Worm (Caenorhabditis elegans): ENCODE data around the gene pafo-1.

Gene pafo-1

DNA sequence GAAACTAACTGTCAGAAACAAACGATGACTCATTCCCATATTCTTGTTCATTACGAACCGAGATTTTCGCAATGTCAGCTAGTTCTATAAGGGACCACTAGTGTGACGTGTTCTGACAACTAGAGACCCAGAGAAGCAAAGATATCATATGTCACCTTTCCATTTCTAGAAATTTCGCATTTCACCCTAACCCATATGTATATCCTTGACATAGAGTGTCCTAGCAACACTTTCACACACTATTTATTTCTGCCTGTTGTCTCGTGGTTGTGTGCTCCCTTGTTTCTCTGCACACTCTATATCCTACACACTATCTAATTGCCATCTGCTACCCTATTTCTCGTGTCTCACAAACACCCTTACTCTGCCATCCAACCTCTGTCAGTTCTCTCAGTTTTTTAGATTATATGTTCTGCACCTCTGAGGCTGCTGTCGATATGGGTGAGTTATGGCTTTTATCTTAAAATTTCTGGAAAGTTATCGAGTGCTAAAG lies 27.5 kb downstream of the pafo-1 start, which contains the start of the genes F38B7.17 and F38B7.3 (continued):
- TF ChIP-seq tbx-2 (tag; optimal IDR thresholded peaks at IDR 0.05), result peak; percentile 51
- no peak for TF ChIP-seq syd-9 (tag; optimal IDR thresholded peaks at IDR 0.05)
- peak; percentile 39 for TF ChIP-seq ceh-19 (GFP tag; optimal IDR thresholded peaks at IDR 0.05)
- no peak for TF ChIP-seq hlh-6 (tag; optimal IDR thresholded peaks at IDR 0.05)
- TF ChIP-seq fkh-6 (tag; optimal IDR thresholded peaks at IDR 0.05), result no peak
- TF ChIP-seq dmd-4 (tag; optimal IDR thresholded peaks at IDR 0.05; ENCODE audit: borderline replicate concordance), result no peak
- no peak for TF ChIP-seq ets-4 (tag; optimal IDR thresholded peaks at IDR 0.05)
- TF ChIP-seq npax-4 (tag; optimal IDR thresholded peaks at IDR 0.05), result no peak
- TF ChIP-seq hlh-13 (GFP tag; optimal IDR thresholded peaks at IDR 0.05), result no peak
- no peak for TF ChIP-seq ceh-48 (tag; optimal IDR thresholded peaks at IDR 0.05)
- TF ChIP-seq K02D7.2 (tag; optimal IDR thresholded peaks at IDR 0.05), result no peak
- no peak for TF ChIP-seq gmeb-2 (tag; optimal IDR thresholded peaks at IDR 0.05)
- no peak for TF ChIP-seq ceh-30 (tag; optimal IDR thresholded peaks at IDR 0.05)
- no peak for TF ChIP-seq nhr-11 (tag; optimal IDR thresholded peaks at IDR 0.05)
- peak; percentile 58 for TF ChIP-seq nfya-1 (tag; optimal IDR thresholded peaks at IDR 0.05)
- TF ChIP-seq unc-55 (GFP tag; optimal IDR thresholded peaks at IDR 0.05), result peak; percentile 51
- TF ChIP-seq ceh-9 (tag; optimal IDR thresholded peaks at IDR 0.05), result no peak
- no peak for TF ChIP-seq pag-3 (tag; optimal IDR thresholded peaks at IDR 0.05; ENCODE audit: borderline replicate concordance)
- no peak for TF ChIP-seq odd-2 (tag; optimal IDR thresholded peaks at IDR 0.05)
- no peak for TF ChIP-seq tbx-7 (tag; optimal IDR thresholded peaks at IDR 0.05)
- TF ChIP-seq pax-1 (tag; optimal IDR thresholded peaks at IDR 0.05), result no peak
- TF ChIP-seq ttx-3 (tag; optimal IDR thresholded peaks at IDR 0.05), result no peak
- TF ChIP-seq ceh-2 (tag; optimal IDR thresholded peaks at IDR 0.05), result no peak
- no peak for TF ChIP-seq unc-42 (tag; optimal IDR thresholded peaks at IDR 0.05)
- no peak for TF ChIP-seq sdc-2 (tag; optimal IDR thresholded peaks at IDR 0.05)
- no peak for TF ChIP-seq ceh-18 (tag; optimal IDR thresholded peaks at IDR 0.05)
- no peak for TF ChIP-seq ceh-6 (GFP tag; optimal IDR thresholded peaks at IDR 0.05)
- no peak for TF ChIP-seq che-1 (tag; optimal IDR thresholded peaks at IDR 0.05)
- TF ChIP-seq ama-1 (optimal IDR thresholded peaks at IDR 0.05), result no peak
- TF ChIP-seq ceh-22 (tag; optimal IDR thresholded peaks at IDR 0.05), result no peak
- TF ChIP-seq hlh-30 (tag; optimal IDR thresholded peaks at IDR 0.05; ENCODE audit: insufficient read depth), result peak; percentile 95
- no peak for TF ChIP-seq fkh-10 (GFP tag; optimal IDR thresholded peaks at IDR 0.05)
- no peak for TF ChIP-seq nhr-232 (tag; optimal IDR thresholded peaks at IDR 0.05)
- TF ChIP-seq ref-2 (tag; optimal IDR thresholded peaks at IDR 0.05), result no peak
- TF ChIP-seq pha-2 (tag; optimal IDR thresholded peaks at IDR 0.05), result no peak
- TF ChIP-seq rnt-1 (tag; optimal IDR thresholded peaks at IDR 0.05), result no peak
- peak; percentile 12 for TF ChIP-seq hlh-8 (tag; optimal IDR thresholded peaks at IDR 0.05)
- TF ChIP-seq sox-4 (tag; optimal IDR thresholded peaks at IDR 0.05), result no peak

DNA sequence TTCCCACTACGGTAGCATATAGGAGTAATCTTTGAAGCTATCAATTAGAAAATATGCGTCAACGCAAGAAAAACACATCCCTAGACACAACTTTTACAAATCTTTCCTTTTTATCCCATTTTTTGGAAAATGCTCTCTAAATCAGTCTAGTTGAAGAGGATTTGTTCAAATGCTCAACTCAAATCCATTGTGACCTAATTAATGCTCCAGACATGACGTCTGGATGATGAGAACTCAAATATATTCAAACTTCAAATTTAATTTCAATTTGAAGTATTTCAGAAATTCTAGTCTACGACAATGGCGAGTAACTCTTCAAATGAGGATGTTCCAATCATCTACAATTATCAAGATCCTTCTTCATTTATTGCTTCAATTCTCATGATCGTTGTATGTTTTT lies 30.9 kb downstream of the pafo-1 start, which contains the start of gene srx-85:
Gene srx-85 (plus strand): TSS at position 301 of the 400 bp plus-strand sequence.
- TF ChIP-seq Y22D7AL.16 (tag; optimal IDR thresholded peaks at IDR 0.05) (no peak), sox-2 (GFP tag; IDR thresholded peaks at IDR 0.05) (no peak), ceh-9 (tag; optimal IDR thresholded peaks at IDR 0.05) (no peak), ama-1 (optimal IDR thresholded peaks at IDR 0.05) (no peak), ets-4 (tag; optimal IDR thresholded peaks at IDR 0.05) (no peak), fkh-10 (GFP tag; optimal IDR thresholded peaks at IDR 0.05) (no peak), ceh-14 (tag; optimal IDR thresholded peaks at IDR 0.05) (no peak), elt-2 (tag; optimal IDR thresholded peaks at IDR 0.05) (no peak), pat-9 (tag; optimal IDR thresholded peaks at IDR 0.05) (no peak), elt-4 (tag; optimal IDR thresholded peaks at IDR 0.05) (no peak), eyg-1 (tag; optimal IDR thresholded peaks at IDR 0.05) (no peak)

Measured in whole organism, late embryonic.